Fruit fly (Drosophila melanogaster) whole organism: Measurements from ENCODE around the gene lectin-29Ca.

ENCODE experiments used
- CG8478 ChIP-seq: fragments of >200 bp; optimal IDR thresholded peaks from 2 replicates; lab custom pipeline; 2018; ENCODE audit warnings: inconsistent platforms
- EcR ChIP-seq, 2 experiments: fragments of >200 bp; optimal IDR thresholded peaks; 2 replicates each; lab custom pipeline; 2017; ENCODE audit warnings: missing biosample characterization in 2 of 2, missing genetic modification characterization in 2 of 2, missing genetic modification reagents in 2 of 2
- pan ChIP-seq: fragments of >200 bp; optimal IDR thresholded peaks from 2 replicates; lab custom pipeline; 2017
- usp ChIP-seq: fragments of >200 bp; optimal IDR thresholded peaks from 2 replicates; lab custom pipeline; 2017; ENCODE audit warnings: missing biosample characterization, missing genetic modification characterization, mixed read lengths

DNA sequence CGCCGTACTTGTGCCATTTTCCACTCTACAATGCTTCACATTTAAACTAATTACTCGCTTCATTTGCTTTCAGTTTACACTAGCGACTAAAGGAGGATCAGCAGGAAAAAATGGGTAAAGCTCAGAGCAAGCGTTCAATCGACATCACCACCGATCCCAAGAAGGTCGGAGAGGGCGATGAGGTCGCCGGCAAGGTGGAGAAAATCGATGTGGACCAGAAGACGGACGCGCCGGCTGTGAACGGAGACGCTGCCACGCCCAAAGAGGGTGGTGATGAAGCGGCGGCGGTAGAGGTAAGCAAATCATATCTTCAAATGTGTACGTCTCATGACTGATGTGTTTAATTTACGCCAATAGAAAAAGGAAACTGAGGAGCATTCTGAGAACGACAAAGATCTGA is 32.7 kb upstream of the lectin-29Ca start:
- no peak for TF ChIP-seq EcR (GFP tag; optimal IDR thresholded peaks at IDR 0.05; lab: Kevin White, UChicago)
- TF ChIP-seq usp: no peak
- no peak for TF ChIP-seq pan (lab: Kevin White, UChicago)
- no peak for TF ChIP-seq CG8478 (lab: Kevin White, UChicago)
